Worm (Caenorhabditis elegans) whole organism, L4/young adult: ENCODE results near the gene str-164.

ENCODE experiments used
- W03F9.2 ChIP-seq: fragments of 150-350 bp; optimal IDR thresholded peaks from 2 replicates; lab custom pipeline; 2014; ENCODE audit warnings: missing biosample characterization, missing genetic modification characterization
- him-1 ChIP-seq: sonication (generic microtip); optimal IDR thresholded peaks from 2 replicates; lab custom pipeline; 2016; ENCODE audit warnings: missing genotype, missing genetic modification reagents, missing genetic modification characterization, missing compliant biosample characterization

DNA sequence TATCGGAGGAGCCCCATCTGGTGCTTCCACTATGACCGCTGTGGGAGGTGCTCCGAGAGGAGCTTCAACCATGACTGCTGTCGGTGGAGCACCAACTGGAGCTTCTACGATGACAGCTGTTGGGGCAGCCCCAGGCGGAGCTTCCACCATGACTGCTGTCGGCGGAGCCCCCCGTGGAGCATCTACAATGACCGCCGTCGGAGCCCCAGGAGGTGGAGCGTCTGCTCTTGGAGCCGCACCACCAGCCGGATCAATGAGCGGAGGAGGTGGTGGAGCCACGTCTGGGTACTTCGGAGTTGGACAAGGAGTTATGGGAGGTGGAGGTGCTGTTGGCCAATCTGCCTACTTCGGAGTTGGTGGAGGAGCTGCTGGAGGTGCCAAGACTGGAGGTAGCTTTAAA lies 36.4 kb downstream of the str-164 start:
- no peak for TF ChIP-seq him-1
- TF ChIP-seq W03F9.2, result no peak
